Worm (Caenorhabditis elegans): ENCODE measurements around the gene F22H10.2.

- TF ChIP-seq unc-62 (GFP tag; optimal IDR thresholded peaks at IDR 0.05) (no peak), hrde-1 (tag; optimal IDR thresholded peaks at IDR 0.05; ENCODE audit: borderline replicate concordance) (no peak), nhr-179 (tag; optimal IDR thresholded peaks at IDR 0.05) (no peak), pbrm-1 (GFP tag; IDR thresholded peaks at IDR 0.05) (no peak), tlf-1 (GFP tag; optimal IDR thresholded peaks at IDR 0.05) (no peak), let-607 (tag; optimal IDR thresholded peaks at IDR 0.05) (no peak), ztf-22 (GFP tag; optimal IDR thresholded peaks at IDR 0.05) (no peak)
Observed at ce11 chrX:16711381-16711780, 32.0 kb downstream of the F22H10.2 start, which contains the start of gene lgc-53.
